Fruit fly (Drosophila melanogaster) whole organism, prepupa: Measurements from ENCODE around the gene CG31342.

Experiments used
- CG11762 ChIP-seq: fragments of 200-800 bp; sonication (Bioruptor generic); optimal IDR thresholded peaks from 3 replicates; lab custom pipeline; 2016; ENCODE audit warnings: missing biosample characterization, missing genetic modification characterization; ENCODE audit not compliant: insufficient read depth
- CG16779 ChIP-seq: fragments of 200-800 bp; sonication (Bioruptor generic); optimal IDR thresholded peaks from 3 replicates; lab custom pipeline; 2017; ENCODE audit warnings: missing biosample characterization, mild to moderate bottlenecking, missing genetic modification characterization
- CG31627 ChIP-seq: fragments of 200-800 bp; sonication (Bioruptor generic); optimal IDR thresholded peaks from 3 replicates; lab custom pipeline; 2016; ENCODE audit warnings: missing biosample characterization, missing genetic modification characterization
- CG32006 ChIP-seq: fragments of 200-800 bp; sonication (Bioruptor generic); optimal IDR thresholded peaks from 3 replicates; lab custom pipeline; 2017; ENCODE audit warnings: missing biosample characterization, mild to moderate bottlenecking, missing genetic modification characterization
- CG6276 ChIP-seq: fragments of 200-800 bp; sonication (Bioruptor generic); optimal IDR thresholded peaks from 2 replicates; lab custom pipeline; 2017; ENCODE audit warnings: missing biosample characterization, mild to moderate bottlenecking, missing genetic modification characterization
- CG9139 ChIP-seq: fragments of 200-800 bp; sonication (Bioruptor generic); optimal IDR thresholded peaks from 3 replicates; lab custom pipeline; 2017; ENCODE audit warnings: missing biosample characterization, mild to moderate bottlenecking, missing genetic modification characterization
- Gug ChIP-seq: fragments of 200-800 bp; sonication (Bioruptor generic); IDR thresholded peaks from 2 replicates; pipeline ENCODE4 v1.3.6; 2022; ENCODE audit warnings: missing biosample characterization, missing genetic modification characterization
- Lpt ChIP-seq: fragments of 200-800 bp; sonication (Bioruptor generic); optimal IDR thresholded peaks from 3 replicates; lab custom pipeline; 2016; ENCODE audit warnings: missing biosample characterization, missing genetic modification characterization
- Sox102F ChIP-seq: fragments of 200-800 bp; sonication (Bioruptor generic); optimal IDR thresholded peaks from 2 replicates; lab custom pipeline; 2016; ENCODE audit warnings: missing biosample characterization, mild to moderate bottlenecking, missing genetic modification characterization
- Sox14 ChIP-seq: fragments of 200-800 bp; sonication (Bioruptor generic); optimal IDR thresholded peaks from 3 replicates; lab custom pipeline; 2016; ENCODE audit warnings: missing biosample characterization, missing genetic modification characterization
- dsx ChIP-seq: fragments of 200-800 bp; optimal IDR thresholded peaks from 3 replicates; lab custom pipeline; 2019; ENCODE audit warnings: missing biosample characterization, mild to moderate bottlenecking, missing genetic modification characterization, moderate library complexity; ENCODE audit not compliant: poor library complexity, severe bottlenecking
- fd59A ChIP-seq: fragments of 200-800 bp; sonication (Bioruptor generic); optimal IDR thresholded peaks from 2 replicates; lab custom pipeline; 2017; ENCODE audit warnings: missing biosample characterization, mild to moderate bottlenecking, missing genetic modification characterization, missing genetic modification reagents
- salr ChIP-seq, 2 experiments: fragments of 200-800 bp; sonication (Bioruptor generic); optimal IDR thresholded peaks; 3 replicates each; lab custom pipeline; 2016 to 2018; ENCODE audit warnings: missing biosample characterization in 2 of 2, missing genetic modification characterization in 2 of 2, mild to moderate bottlenecking in 1 of 2
- vri ChIP-seq: fragments of 200-800 bp; sonication (Bioruptor generic); optimal IDR thresholded peaks from 3 replicates; lab custom pipeline; 2016; ENCODE audit warnings: missing biosample characterization, mild to moderate bottlenecking, missing genetic modification characterization

- TF ChIP-seq Gug (GFP tag; lab: Robert Waterston, UW) = no peak
- no peak for TF ChIP-seq CG9139
- no peak for TF ChIP-seq CG11762
- no peak for TF ChIP-seq CG31627 (GFP tag; lab: Kevin White, UChicago)
- TF ChIP-seq CG16779 = no peak
- TF ChIP-seq Lpt (GFP tag; lab: Kevin White, UChicago) = no peak
- no peak for TF ChIP-seq CG6276 (GFP tag; lab: Kevin White, UChicago)
- TF ChIP-seq salr (GFP tag; optimal IDR thresholded peaks at IDR 0.05; lab: Kevin White, UChicago) = no peak
- no peak for TF ChIP-seq CG32006 (GFP tag; lab: Kevin White, UChicago)
- no peak for TF ChIP-seq Sox102F
- TF ChIP-seq vri (GFP tag; lab: Kevin White, UChicago) = no peak
- no peak for TF ChIP-seq fd59A (GFP tag; lab: Kevin White, UChicago)
- TF ChIP-seq dsx = no peak
- TF ChIP-seq Sox14 (GFP tag; lab: Kevin White, UChicago) = no peak
These were observed 9.7 kb downstream of the CG31342 start, which contains the start of gene CG7488 for dm6 chr3R:12995522-12995921.
